Fruit fly (Drosophila melanogaster) whole organism, embryonic: ENCODE measurements around the gene CG10254.

ENCODE experiments used
- Asciz ChIP-seq: fragments of 200-800 bp; sonication (Bioruptor generic); optimal IDR thresholded peaks from 2 replicates; lab custom pipeline; 2017; ENCODE audit warnings: missing biosample characterization, mild to moderate bottlenecking, missing genetic modification characterization, missing genetic modification reagents
- Atf3 ChIP-seq: fragments of 200-800 bp; sonication (Bioruptor generic); optimal IDR thresholded peaks from 3 replicates; lab custom pipeline; 2016; ENCODE audit warnings: missing biosample characterization, missing genetic modification characterization
- Bteb2 ChIP-seq: fragments of 200-800 bp; sonication (Bioruptor generic); optimal IDR thresholded peaks from 2 replicates; lab custom pipeline; 2016; ENCODE audit warnings: missing biosample characterization, missing genetic modification characterization
- CG10431 ChIP-seq: fragments of 200-800 bp; sonication (Bioruptor generic); optimal IDR thresholded peaks from 3 replicates; lab custom pipeline; 2018; ENCODE audit warnings: missing biosample characterization, mild to moderate bottlenecking, missing genetic modification characterization
- CG11504 ChIP-seq: fragments of 200-800 bp; sonication (Bioruptor generic); optimal IDR thresholded peaks from 3 replicates; lab custom pipeline; 2019; ENCODE audit warnings: missing biosample characterization, mild to moderate bottlenecking, missing genetic modification characterization, moderate library complexity
- CG15269 ChIP-seq: fragments of 200-800 bp; sonication (Bioruptor generic); optimal IDR thresholded peaks from 2 replicates; lab custom pipeline; 2018; ENCODE audit warnings: missing biosample characterization, mild to moderate bottlenecking, missing genetic modification characterization, moderate library complexity
- CG17612 ChIP-seq: fragments of 200-800 bp; sonication (Bioruptor generic); IDR thresholded peaks from 2 replicates; pipeline ENCODE4 v1.3.6; 2022; ENCODE audit warnings: missing biosample characterization, missing genetic modification characterization
- CG2678 ChIP-seq: fragments of 200-800 bp; sonication (Bioruptor generic); optimal IDR thresholded peaks from 3 replicates; lab custom pipeline; 2019; ENCODE audit warnings: missing biosample characterization, mild to moderate bottlenecking, missing genetic modification characterization, moderate library complexity
- CG3163 ChIP-seq: fragments of 200-800 bp; sonication (Bioruptor generic); optimal IDR thresholded peaks from 3 replicates; lab custom pipeline; 2016; ENCODE audit warnings: missing biosample characterization, missing genetic modification characterization
- CG33213 ChIP-seq: fragments of 200-800 bp; sonication (Bioruptor generic); optimal IDR thresholded peaks from 3 replicates; lab custom pipeline; 2016; ENCODE audit warnings: missing biosample characterization, missing genetic modification characterization
- CG3995 ChIP-seq: fragments of 200-800 bp; sonication (Bioruptor generic); optimal IDR thresholded peaks from 3 replicates; lab custom pipeline; 2016; ENCODE audit warnings: missing biosample characterization, missing genetic modification characterization
- CG4707 ChIP-seq: fragments of 200-800 bp; sonication (Bioruptor generic); optimal IDR thresholded peaks from 2 replicates; lab custom pipeline; 2018; ENCODE audit warnings: missing biosample characterization, mild to moderate bottlenecking, missing genetic modification characterization, moderate library complexity
- CG6175 ChIP-seq: fragments of 200-800 bp; sonication (Bioruptor generic); IDR thresholded peaks from 3 replicates; pipeline ENCODE4 v1.3.6; 2022; ENCODE audit warnings: missing biosample characterization, missing genetic modification characterization
- CG6813 ChIP-seq: fragments of 200-800 bp; sonication (Bioruptor generic); optimal IDR thresholded peaks from 2 replicates; lab custom pipeline; 2017; ENCODE audit warnings: missing biosample characterization, missing genetic modification characterization, mild to moderate bottlenecking, moderate library complexity, missing genetic modification reagents
- CG7372 ChIP-seq: fragments of 200-800 bp; sonication (Bioruptor generic); IDR thresholded peaks from 2 replicates; pipeline ENCODE4 v1.3.6; 2022; ENCODE audit warnings: missing biosample characterization, missing genetic modification characterization
- CG8281 ChIP-seq: fragments of 200-800 bp; sonication (Bioruptor generic); optimal IDR thresholded peaks from 2 replicates; lab custom pipeline; 2018; ENCODE audit warnings: missing biosample characterization, mild to moderate bottlenecking, missing genetic modification characterization, moderate library complexity
- CG8359 ChIP-seq: fragments of 200-800 bp; sonication (Bioruptor generic); optimal IDR thresholded peaks from 2 replicates; lab custom pipeline; 2017; ENCODE audit warnings: missing biosample characterization, mild to moderate bottlenecking, missing genetic modification characterization, borderline replicate concordance
- CG8388 ChIP-seq: fragments of 200-800 bp; sonication (Bioruptor generic); optimal IDR thresholded peaks from 2 replicates; lab custom pipeline; 2019; ENCODE audit warnings: missing biosample characterization, mild to moderate bottlenecking, missing genetic modification characterization, moderate library complexity
- CG9727 ChIP-seq: fragments of 200-800 bp; sonication (Bioruptor generic); optimal IDR thresholded peaks from 3 replicates; lab custom pipeline; 2017; ENCODE audit warnings: missing biosample characterization, mild to moderate bottlenecking, missing genetic modification characterization
- CG9797 ChIP-seq: fragments of 200-800 bp; sonication (Bioruptor generic); optimal IDR thresholded peaks from 3 replicates; lab custom pipeline; 2018; ENCODE audit warnings: missing biosample characterization, mild to moderate bottlenecking, missing genetic modification characterization
- CG9876 ChIP-seq: fragments of 200-800 bp; sonication (Bioruptor generic); optimal IDR thresholded peaks from 2 replicates; lab custom pipeline; 2016; ENCODE audit warnings: missing biosample characterization, missing genetic modification characterization
- D ChIP-seq, 2 experiments: fragments of 200-800 bp in 1 of 2; fragments of >200 bp in 1 of 2; sonication (Bioruptor generic) in 1 of 2; optimal IDR thresholded peaks; 2 replicates in 1 of 2; 3 replicates in 1 of 2; lab custom pipeline; 2017; ENCODE audit warnings: mild to moderate bottlenecking in 1 of 2, missing biosample characterization in 1 of 2, missing genetic modification characterization in 1 of 2, missing genetic modification reagents in 1 of 2
- Doc2 ChIP-seq: fragments of 200-800 bp; sonication (Bioruptor generic); IDR thresholded peaks from 2 replicates; pipeline ENCODE4 v1.3.6; 2022; ENCODE audit warnings: missing biosample characterization, missing genetic modification characterization
- Eip74EF ChIP-seq, 2 experiments: fragments of 200-800 bp in 1 of 2; fragments of >200 bp in 1 of 2; sonication (Bioruptor generic) in 1 of 2; optimal IDR thresholded peaks; 2 replicates each; lab custom pipeline; 2017 to 2019; ENCODE audit warnings: missing biosample characterization in 2 of 2, missing genetic modification characterization in 2 of 2, mild to moderate bottlenecking in 1 of 2, moderate library complexity in 1 of 2
- Elba2 ChIP-seq: fragments of 200-800 bp; sonication (Bioruptor generic); optimal IDR thresholded peaks from 3 replicates; lab custom pipeline; 2016; ENCODE audit warnings: missing biosample characterization, missing genetic modification characterization
- Gsc ChIP-seq: fragments of 200-800 bp; sonication (Bioruptor generic); IDR thresholded peaks from 2 replicates; pipeline ENCODE4 v1.3.6; 2022; ENCODE audit warnings: missing biosample characterization, missing genetic modification characterization
- Mes4 ChIP-seq: fragments of 200-800 bp; sonication (Bioruptor generic); optimal IDR thresholded peaks from 2 replicates; lab custom pipeline; 2016; ENCODE audit warnings: missing biosample characterization, missing genetic modification characterization
- Sry-β ChIP-seq: fragments of 200-800 bp; sonication (Bioruptor generic); optimal IDR thresholded peaks from 2 replicates; lab custom pipeline; 2018; ENCODE audit warnings: missing biosample characterization, mild to moderate bottlenecking, missing genetic modification characterization, moderate library complexity
- Vsx1 ChIP-seq: fragments of 200-800 bp; sonication (Bioruptor generic); optimal IDR thresholded peaks from 2 replicates; lab custom pipeline; 2017; ENCODE audit warnings: missing biosample characterization, mild to moderate bottlenecking, missing genetic modification characterization, missing genetic modification reagents
- aop ChIP-seq: fragments of 200-800 bp; sonication (Bioruptor generic); IDR thresholded peaks from 2 replicates; pipeline ENCODE4 v1.3.6; 2022; ENCODE audit warnings: missing biosample characterization, missing genetic modification characterization
- ash1 ChIP-seq: fragments of 200-800 bp; sonication (Bioruptor generic); optimal IDR thresholded peaks from 2 replicates; lab custom pipeline; 2018; ENCODE audit warnings: missing biosample characterization, mild to moderate bottlenecking, missing genetic modification characterization
- az2 ChIP-seq: fragments of 200-800 bp; sonication (Bioruptor generic); optimal IDR thresholded peaks from 3 replicates; lab custom pipeline; 2016; ENCODE audit warnings: missing biosample characterization, missing genetic modification characterization
- bowl ChIP-seq: fragments of 200-800 bp; sonication (Bioruptor generic); IDR thresholded peaks from 2 replicates; pipeline ENCODE4 v1.3.6; 2022; ENCODE audit warnings: missing biosample characterization, missing genetic modification characterization
- dm ChIP-seq: fragments of 200-800 bp; sonication (Bioruptor generic); optimal IDR thresholded peaks from 3 replicates; lab custom pipeline; 2016; ENCODE audit warnings: missing biosample characterization, missing genetic modification characterization
- gt ChIP-seq: fragments of 200-800 bp; sonication (Bioruptor generic); IDR thresholded peaks from 2 replicates; pipeline ENCODE4 v1.3.6; 2022; ENCODE audit warnings: missing biosample characterization, missing genetic modification characterization
- ind ChIP-seq: fragments of 200-800 bp; sonication (Bioruptor generic); optimal IDR thresholded peaks from 3 replicates; lab custom pipeline; 2016; ENCODE audit warnings: missing biosample characterization, missing genetic modification characterization
- jing ChIP-seq: fragments of 200-800 bp; sonication (Bioruptor generic); optimal IDR thresholded peaks from 2 replicates; lab custom pipeline; 2018; ENCODE audit warnings: missing biosample characterization, mild to moderate bottlenecking, missing genetic modification characterization
- lbe ChIP-seq: fragments of 200-800 bp; sonication (Bioruptor generic); optimal IDR thresholded peaks from 2 replicates; lab custom pipeline; 2016; ENCODE audit warnings: missing biosample characterization, mild to moderate bottlenecking, missing genetic modification characterization
- nom ChIP-seq: fragments of 200-800 bp; sonication (Bioruptor generic); optimal IDR thresholded peaks from 2 replicates; lab custom pipeline; 2017; ENCODE audit warnings: missing biosample characterization, missing genetic modification characterization, mild to moderate bottlenecking, moderate library complexity, missing genetic modification reagents
- otp ChIP-seq: fragments of 200-800 bp; sonication (Bioruptor generic); IDR thresholded peaks from 3 replicates; pipeline ENCODE4, ENCODE4 v1.3.6; 2022; ENCODE audit warnings: missing biosample characterization, missing genetic modification characterization
- sc ChIP-seq, 3 experiments: fragments of >200 bp in 2 of 3; fragments of 200-800 bp in 1 of 3; sonication (Bioruptor generic) in 1 of 3; optimal IDR thresholded peaks; 2 replicates in 2 of 3; 3 replicates in 1 of 3; lab custom pipeline; 2017; ENCODE audit warnings: mild to moderate bottlenecking in 1 of 3, missing biosample characterization in 1 of 3, missing genetic modification characterization in 1 of 3, missing genetic modification reagents in 1 of 3
- sd ChIP-seq: fragments of 200-800 bp; sonication (Bioruptor generic); optimal IDR thresholded peaks from 3 replicates; lab custom pipeline; 2018; ENCODE audit warnings: missing biosample characterization, mild to moderate bottlenecking, missing genetic modification characterization, moderate library complexity
- sens-2 ChIP-seq: fragments of 200-800 bp; sonication (Bioruptor generic); IDR thresholded peaks from 2 replicates; pipeline ENCODE4 v1.3.6; 2022; ENCODE audit warnings: missing biosample characterization, missing genetic modification characterization
- slp2 ChIP-seq: fragments of 200-800 bp; sonication (Bioruptor generic); optimal IDR thresholded peaks from 2 replicates; lab custom pipeline; 2016; ENCODE audit warnings: missing biosample characterization, missing genetic modification characterization
- sug ChIP-seq: fragments of 200-800 bp; optimal IDR thresholded peaks from 2 replicates; lab custom pipeline; 2019; ENCODE audit warnings: missing biosample characterization, mild to moderate bottlenecking, missing genetic modification characterization, moderate library complexity
- tgo ChIP-seq: fragments of 200-800 bp; sonication (Bioruptor generic); IDR thresholded peaks from 3 replicates; pipeline ENCODE4 v1.3.6; 2022; ENCODE audit warnings: missing biosample characterization, missing genetic modification characterization
- tio ChIP-seq: fragments of 200-800 bp; sonication (Bioruptor generic); optimal IDR thresholded peaks from 2 replicates; lab custom pipeline; 2017; ENCODE audit warnings: missing biosample characterization, missing genetic modification characterization, inconsistent platforms
- ttk ChIP-seq: fragments of 200-800 bp; sonication (Bioruptor generic); IDR thresholded peaks from 2 replicates; pipeline ENCODE4 v2.1.2; 2022; ENCODE audit warnings: missing biosample characterization, missing genetic modification characterization
- wek ChIP-seq: fragments of 200-800 bp; sonication (Bioruptor generic); optimal IDR thresholded peaks from 3 replicates; lab custom pipeline; 2018; ENCODE audit warnings: missing biosample characterization, mild to moderate bottlenecking, missing genetic modification characterization, moderate library complexity

The CG10254 gene

dm6 chr3R:23646183-23646582 lies 48.6 kb downstream of the CG10254 start (continued):
- peak; percentile 44; the same call in 1 of the 2 replicates for TF ChIP-seq bowl (GFP tag; lab: Robert Waterston, UW)
- no peak for TF ChIP-seq D (optimal IDR thresholded peaks at IDR 0.05; lab: Kevin White, UChicago)
- TF ChIP-seq D (GFP tag; optimal IDR thresholded peaks at IDR 0.05; lab: Kevin White, UChicago): peak; percentile 65
- no peak for TF ChIP-seq CG9797
- TF ChIP-seq Vsx1 (GFP tag; lab: Kevin White, UChicago): peak; percentile 40
- TF ChIP-seq lbe: no peak
- peak; percentile 76 for TF ChIP-seq ind (GFP tag; lab: Kevin White, UChicago)
- TF ChIP-seq Doc2 (GFP tag; lab: Robert Waterston, UW): no peak
- peak; percentile 70 for TF ChIP-seq Asciz (GFP tag; lab: Kevin White, UChicago)
- TF ChIP-seq ash1: no peak
- peak; percentile 73 for TF ChIP-seq sens-2
- peak; percentile 79 for TF ChIP-seq otp (GFP tag; lab: Robert Waterston, UW)
- TF ChIP-seq CG10431 (GFP tag; lab: Kevin White, UChicago): no peak
- TF ChIP-seq CG7372 (GFP tag; lab: Robert Waterston, UW): peak; percentile 50; the same call in 1 of the 2 replicates
- peak; percentile 38 for TF ChIP-seq Mes4 (GFP tag; lab: Kevin White, UChicago)
- peak; percentile 83 for TF ChIP-seq CG11504 (tag; lab: Kevin White, UChicago)
- TF ChIP-seq jing (GFP tag; lab: Kevin White, UChicago): peak; percentile 62
- no peak for TF ChIP-seq Sry-β (GFP tag; lab: Kevin White, UChicago)
- peak; percentile 56 for TF ChIP-seq tio (GFP tag; lab: Kevin White, UChicago)
- no peak for TF ChIP-seq gt
- peak; percentile 80 for TF ChIP-seq az2 (GFP tag; lab: Kevin White, UChicago)
- peak; percentile 57 for TF ChIP-seq slp2 (GFP tag; lab: Kevin White, UChicago)
- no peak for TF ChIP-seq sug (tag; lab: Kevin White, UChicago)
- peak; percentile 49 for TF ChIP-seq CG9727 (GFP tag; lab: Kevin White, UChicago)
- no peak for TF ChIP-seq wek (GFP tag; lab: Kevin White, UChicago)
- no peak for TF ChIP-seq CG3995 (GFP tag; lab: Kevin White, UChicago)
- peak; percentile 38 for TF ChIP-seq CG9876 (GFP tag; lab: Kevin White, UChicago)
- peak; percentile 12 for TF ChIP-seq dm (GFP tag; lab: Kevin White, UChicago)
- TF ChIP-seq CG17612: peak; percentile 34; the same call in 1 of the 2 replicates
- TF ChIP-seq Elba2: no peak
- TF ChIP-seq Bteb2 (GFP tag; lab: Kevin White, UChicago): peak; percentile 42
- peak; percentile 68; the same call in 1 of the 2 replicates for TF ChIP-seq Gsc (GFP tag; lab: Robert Waterston, UW)
- no peak for TF ChIP-seq sd (tag; lab: Kevin White, UChicago)
- TF ChIP-seq ttk (GFP tag; lab: Robert Waterston, UW): peak; percentile 71
- TF ChIP-seq CG3163 (GFP tag; lab: Kevin White, UChicago): peak; percentile 26
- peak; percentile 48 for TF ChIP-seq CG6813
- peak; percentile 54 for TF ChIP-seq CG4707 (GFP tag; lab: Kevin White, UChicago)
- TF ChIP-seq CG33213 (GFP tag; lab: Kevin White, UChicago): peak; percentile 71
- peak in 1 of 2 experiments; percentile 49 for TF ChIP-seq Eip74EF (GFP tag; optimal IDR thresholded peaks at IDR 0.05; lab: Kevin White, UChicago)
- no peak for TF ChIP-seq CG6175 (GFP tag; lab: Robert Waterston, UW)
- peak; percentile 35 for TF ChIP-seq Atf3 (GFP tag; lab: Kevin White, UChicago)
- TF ChIP-seq CG8359 (GFP tag; lab: Kevin White, UChicago): peak; percentile 12
- TF ChIP-seq sc (optimal IDR thresholded peaks at IDR 0.05; lab: Kevin White, UChicago): no peak
- peak; percentile 37 for TF ChIP-seq sc (GFP tag; optimal IDR thresholded peaks at IDR 0.05; lab: Kevin White, UChicago)
- peak; percentile 75 for TF ChIP-seq CG2678
- peak; percentile 56 for TF ChIP-seq CG8388
- TF ChIP-seq aop (GFP tag; lab: Robert Waterston, UW): no peak
- peak; percentile 73 for TF ChIP-seq tgo (GFP tag; lab: Robert Waterston, UW)
- TF ChIP-seq nom (GFP tag; lab: Kevin White, UChicago): no peak
- TF ChIP-seq CG15269 (tag; lab: Kevin White, UChicago): peak; percentile 75
- TF ChIP-seq CG8281 (tag; lab: Kevin White, UChicago): peak; percentile 32
